Fruit fly (Drosophila melanogaster): ENCODE results near the gene CDase.

dm6 chr3R:30474667-30475213 is 15.4 kb downstream of the CDase start:
- TF ChIP-seq salr (GFP tag; optimal IDR thresholded peaks at IDR 0.05): no peak
- TF ChIP-seq CG7368 (GFP tag; optimal IDR thresholded peaks at IDR 0.05): no peak
- TF ChIP-seq dsx (GFP tag; optimal IDR thresholded peaks at IDR 0.05; ENCODE audit: poor library complexity, severe bottlenecking): no peak
- no peak for TF ChIP-seq Sox15 (GFP tag; optimal IDR thresholded peaks at IDR 0.05)
- no peak for TF ChIP-seq Ets21C (GFP tag; optimal IDR thresholded peaks at IDR 0.05)
- no peak for TF ChIP-seq Eip75B (GFP tag; optimal IDR thresholded peaks at IDR 0.05)

Data from whole organism, prepupa.